Worm (Caenorhabditis elegans) whole organism, L2 larva: ENCODE results near the gene aexr-1.

Experiments used
- F13H6.1 ChIP-seq: sonication (generic microtip); optimal IDR thresholded peaks from 2 replicates; lab custom pipeline; 2016; ENCODE audit warnings: missing genetic modification characterization, missing compliant biosample characterization
- aly-2 ChIP-seq: fragments of 150-350 bp; optimal IDR thresholded peaks from 2 replicates; lab custom pipeline; 2014; ENCODE audit warnings: missing biosample characterization, missing genetic modification characterization
- nhr-21 ChIP-seq: fragments of 150-350 bp; optimal IDR thresholded peaks from 2 replicates; lab custom pipeline; 2014; ENCODE audit warnings: missing biosample characterization, missing genetic modification characterization
- nhr-77 ChIP-seq: fragments of 150-350 bp; optimal IDR thresholded peaks from 2 replicates; lab custom pipeline; 2014; ENCODE audit warnings: missing biosample characterization, missing genetic modification characterization
- snpc-4 ChIP-seq: fragments of 150-350 bp; optimal IDR thresholded peaks from 2 replicates; lab custom pipeline; 2014; ENCODE audit warnings: missing biosample characterization, missing genetic modification characterization

- no peak for TF ChIP-seq snpc-4
- no peak for TF ChIP-seq F13H6.1
- no peak for TF ChIP-seq aly-2 (tag; lab: Kevin White, UChicago)
- no peak for TF ChIP-seq nhr-77 (tag; lab: Kevin White, UChicago)
- no peak for TF ChIP-seq nhr-21 (tag; lab: Kevin White, UChicago)
Measured at ce11 chrX:6631437-6631836, 3.6 kb downstream of the aexr-1 start, which contains the start of gene aexr-2.
